Fruit fly (Drosophila melanogaster): ENCODE measurements around the gene CG14811.

The CG14811 gene

DNA sequence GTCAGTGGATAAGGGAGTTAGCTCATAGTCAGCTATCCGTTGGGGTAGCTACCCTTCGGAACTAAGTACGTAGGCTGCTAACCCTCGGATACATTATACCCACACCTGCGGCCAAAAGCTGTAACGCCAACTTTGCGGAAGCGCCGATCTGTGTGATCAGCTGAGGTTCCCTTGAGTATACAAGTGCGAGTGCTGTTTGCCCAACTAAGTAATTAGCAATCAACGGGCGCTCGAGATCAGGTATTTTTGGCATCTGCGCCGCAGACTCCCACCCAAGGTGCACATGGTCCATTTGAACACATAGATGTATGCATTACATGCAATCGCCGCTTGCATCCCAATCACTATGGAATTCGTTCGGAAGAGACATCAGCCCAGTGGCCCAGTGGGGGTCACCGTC lies 31.9 kb upstream of the CG14811 start (continued):
- no peak for TF ChIP-seq CG7271 (tag; optimal IDR thresholded peaks at IDR 0.05)
- peak; percentile 44 for TF ChIP-seq pnt (GFP tag; optimal IDR thresholded peaks at IDR 0.05)
- TF ChIP-seq chif (GFP tag; optimal IDR thresholded peaks at IDR 0.05): peak in 1 of 2 experiments; percentile 53
- no peak for TF ChIP-seq D19A (tag; optimal IDR thresholded peaks at IDR 0.05)
- TF ChIP-seq Drgx (GFP tag; IDR thresholded peaks at IDR 0.05): no peak
- no peak for TF ChIP-seq Hr3 (GFP tag; optimal IDR thresholded peaks at IDR 0.05)
- TF ChIP-seq D19B (GFP tag; optimal IDR thresholded peaks at IDR 0.05): peak; percentile 56
- TF ChIP-seq croc (GFP tag; conservative IDR thresholded peaks at IDR 0.05): no peak
- TF ChIP-seq dm (GFP tag; optimal IDR thresholded peaks at IDR 0.05): no peak
- TF ChIP-seq zfh1 (GFP tag; IDR thresholded peaks at IDR 0.05): peak; percentile 17; the same call in 1 of the 3 replicates
- no peak for TF ChIP-seq Dref (GFP tag; IDR thresholded peaks at IDR 0.05)
- TF ChIP-seq Dbx (GFP tag; IDR thresholded peaks at IDR 0.05): peak; percentile 89; the same call in 2 of the 3 replicates
- 0 out of 2 replicates have a peak, but pooled peaks have one; percentile 37 for TF ChIP-seq CG31224 (GFP tag; IDR thresholded peaks at IDR 0.05)
- TF ChIP-seq CG2678 (tag; optimal IDR thresholded peaks at IDR 0.05): peak; percentile 79
- TF ChIP-seq slou (GFP tag; optimal IDR thresholded peaks at IDR 0.05): peak; percentile 56
- no peak for TF ChIP-seq CG34422 (GFP tag; IDR thresholded peaks at IDR 0.05)
- no peak for TF ChIP-seq oc (tag; optimal IDR thresholded peaks at IDR 0.05)
- peak; percentile 11 for TF ChIP-seq HLH54F (GFP tag; optimal IDR thresholded peaks at IDR 0.05)
- TF ChIP-seq ftz-f1 (GFP tag; optimal IDR thresholded peaks at IDR 0.05): no peak
- peak; percentile 55; the same call in 1 of the 2 replicates for TF ChIP-seq CG14441 (GFP tag; IDR thresholded peaks at IDR 0.05)
- TF ChIP-seq CG10267 (tag; optimal IDR thresholded peaks at IDR 0.05): no peak
- TF ChIP-seq Asciz (GFP tag; optimal IDR thresholded peaks at IDR 0.05): peak; percentile 54
- TF ChIP-seq CG6813 (GFP tag; optimal IDR thresholded peaks at IDR 0.05): peak; percentile 92
- no peak for TF ChIP-seq zfh2 (GFP tag; optimal IDR thresholded peaks at IDR 0.05)
- no peak for TF ChIP-seq Deaf1 (tag; optimal IDR thresholded peaks at IDR 0.05)
- peak; percentile 6 for TF ChIP-seq CG12155 (GFP tag; optimal IDR thresholded peaks at IDR 0.05)
- no peak for TF ChIP-seq Hr39 (optimal IDR thresholded peaks at IDR 0.05)
- peak; percentile 87 for TF ChIP-seq ash1 (GFP tag; optimal IDR thresholded peaks at IDR 0.05)
- TF ChIP-seq CG9797 (GFP tag; optimal IDR thresholded peaks at IDR 0.05): no peak
- TF ChIP-seq C15 (GFP tag; IDR thresholded peaks at IDR 0.05): peak; percentile 71; the same call in 1 of the 3 replicates
- TF ChIP-seq Doc3 (GFP tag; IDR thresholded peaks at IDR 0.05; ENCODE audit: partially characterized antibody): no peak
- TF ChIP-seq tx (GFP tag; optimal IDR thresholded peaks at IDR 0.05): peak; percentile 32
- peak; percentile 85 for TF ChIP-seq tup (GFP tag; optimal IDR thresholded peaks at IDR 0.05)
- TF ChIP-seq bab2 (GFP tag; optimal IDR thresholded peaks at IDR 0.05): peak; percentile 72
- TF ChIP-seq pros (GFP tag; optimal IDR thresholded peaks at IDR 0.05): no peak
- TF ChIP-seq MBD-R2 (GFP tag; IDR thresholded peaks at IDR 0.05): peak; percentile 54; the same call in 1 of the 2 replicates
- TF ChIP-seq CG2875 (GFP tag; optimal IDR thresholded peaks at IDR 0.05): peak; percentile 52
- peak; percentile 48 for TF ChIP-seq gcm2 (GFP tag; optimal IDR thresholded peaks at IDR 0.05)
- TF ChIP-seq CG2116 (GFP tag; optimal IDR thresholded peaks at IDR 0.05): peak; percentile 45
- no peak for TF ChIP-seq BEAF-32 (GFP tag; optimal IDR thresholded peaks at IDR 0.05)
- no peak for TF ChIP-seq fd64A (GFP tag; optimal IDR thresholded peaks at IDR 0.05)
- peak; percentile 11 for TF ChIP-seq tio (GFP tag; optimal IDR thresholded peaks at IDR 0.05)
- TF ChIP-seq Aef1 (GFP tag; IDR thresholded peaks at IDR 0.05): no peak
- peak; percentile 45 for TF ChIP-seq CG10654 (GFP tag; optimal IDR thresholded peaks at IDR 0.05)
- no peak for TF ChIP-seq CG9215 (GFP tag; IDR thresholded peaks at IDR 0.05)
- no peak for TF ChIP-seq trem (tag; optimal IDR thresholded peaks at IDR 0.05)
- peak; percentile 67 for TF ChIP-seq CG11398 (GFP tag; optimal IDR thresholded peaks at IDR 0.05)
- TF ChIP-seq CG1603 (tag; optimal IDR thresholded peaks at IDR 0.05): peak; percentile 13
- TF ChIP-seq Fer2 (tag; optimal IDR thresholded peaks at IDR 0.05): peak; percentile 51
- peak; percentile 50 for TF ChIP-seq CG14965 (GFP tag; optimal IDR thresholded peaks at IDR 0.05; ENCODE audit: borderline replicate concordance)
- no peak for TF ChIP-seq CG10565 (GFP tag; optimal IDR thresholded peaks at IDR 0.05)
